Fruit fly (Drosophila melanogaster): ENCODE measurements around the gene sens-2.
A peak's percentile ranks its signal among the peaks of the same experiment; 100 is the strongest.

Gene sens-2

DNA sequence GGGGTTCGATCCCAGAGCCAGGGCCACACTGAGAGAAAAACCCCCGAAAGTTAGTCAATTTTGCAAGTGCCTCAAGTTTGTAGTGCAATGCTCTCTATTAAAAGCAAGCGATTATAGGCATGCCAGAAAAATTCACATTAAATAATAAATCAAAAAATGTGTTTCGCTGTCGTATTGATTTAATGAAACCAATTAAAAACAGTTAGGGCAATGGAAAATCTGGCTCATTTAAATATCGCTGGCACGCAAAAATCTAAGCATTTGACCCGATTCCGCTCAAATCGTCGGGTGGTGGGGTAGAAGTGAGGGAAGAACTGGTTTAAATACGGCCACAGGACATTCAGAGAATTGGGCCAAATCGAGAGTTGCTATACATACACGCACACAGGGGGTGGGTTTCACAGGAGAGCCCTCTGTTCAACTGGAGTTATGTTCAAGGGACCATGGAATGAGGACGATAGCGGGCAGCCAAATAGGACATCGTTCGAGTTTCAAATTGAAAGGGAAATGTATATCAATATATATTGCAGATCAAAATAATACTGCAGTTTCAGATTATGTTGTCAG lies 26.7 kb upstream of the sens-2 start (continued):
- no peak for TF ChIP-seq Dfd (GFP tag; optimal IDR thresholded peaks at IDR 0.05)
- TF ChIP-seq CG11398 (GFP tag; optimal IDR thresholded peaks at IDR 0.05), result no peak
- 0 out of 2 replicates have a peak, but pooled peaks have one; percentile 8 for TF ChIP-seq MBD-R2 (GFP tag; IDR thresholded peaks at IDR 0.05)
- peak; percentile 4 for TF ChIP-seq Mad (GFP tag; optimal IDR thresholded peaks at IDR 0.05)
- peak; percentile 28 for TF ChIP-seq gsb-n (tag; optimal IDR thresholded peaks at IDR 0.05)
- no peak for TF ChIP-seq corto (GFP tag; optimal IDR thresholded peaks at IDR 0.05)
- TF ChIP-seq tin (GFP tag; optimal IDR thresholded peaks at IDR 0.05), result peak; percentile 35
- TF ChIP-seq CG8388 (GFP tag; optimal IDR thresholded peaks at IDR 0.05), result no peak
- TF ChIP-seq CG13624 (GFP tag; optimal IDR thresholded peaks at IDR 0.05), result peak; percentile 24
- TF ChIP-seq D19B (GFP tag; optimal IDR thresholded peaks at IDR 0.05), result peak; percentile 2
- TF ChIP-seq CG8359 (GFP tag; optimal IDR thresholded peaks at IDR 0.05; ENCODE audit: borderline replicate concordance), result no peak
- TF ChIP-seq gcm2 (GFP tag; optimal IDR thresholded peaks at IDR 0.05), result no peak
- no peak for TF ChIP-seq mirr (GFP tag; optimal IDR thresholded peaks at IDR 0.05)
- TF ChIP-seq abd-A (tag; optimal IDR thresholded peaks at IDR 0.05), result peak; percentile 79
- no peak for TF ChIP-seq sc (optimal IDR thresholded peaks at IDR 0.05)
- TF ChIP-seq sc (GFP tag; optimal IDR thresholded peaks at IDR 0.05), result no peak
- TF ChIP-seq Sin3A (optimal IDR thresholded peaks at IDR 0.05), result no peak
- peak; percentile 38 for TF ChIP-seq ems (GFP tag; optimal IDR thresholded peaks at IDR 0.05)
- TF ChIP-seq z (GFP tag; IDR thresholded peaks at IDR 0.05), result peak; percentile 74
- peak; percentile 27 for TF ChIP-seq CG1603 (tag; optimal IDR thresholded peaks at IDR 0.05)
- TF ChIP-seq Med (GFP tag), result peak; percentile 80
- TF ChIP-seq Gug (GFP tag; IDR thresholded peaks at IDR 0.05), result peak; percentile 17; the same call in 1 of the 4 replicates
- TF ChIP-seq wek (GFP tag; optimal IDR thresholded peaks at IDR 0.05), result no peak
- peak; percentile 26; the same call in 1 of the 2 replicates for TF ChIP-seq NFAT (GFP tag; IDR thresholded peaks at IDR 0.05)
- no peak for TF ChIP-seq crp (GFP tag; optimal IDR thresholded peaks at IDR 0.05)
- TF ChIP-seq bab2 (GFP tag; optimal IDR thresholded peaks at IDR 0.05), result peak; percentile 24
- peak; percentile 47 for TF ChIP-seq slp2 (GFP tag; optimal IDR thresholded peaks at IDR 0.05)
- no peak for TF ChIP-seq CG6791 (GFP tag; IDR thresholded peaks at IDR 0.05; ENCODE audit: partially characterized antibody)
- peak; percentile 24 for TF ChIP-seq Side (GFP tag; optimal IDR thresholded peaks at IDR 0.05)
- TF ChIP-seq ken (GFP tag; IDR thresholded peaks at IDR 0.05), result no peak
- TF ChIP-seq CG3847 (GFP tag; IDR thresholded peaks at IDR 0.05), result no peak
- TF ChIP-seq toy (GFP tag; IDR thresholded peaks at IDR 0.05), result no peak
- TF ChIP-seq Ada2b (GFP tag; IDR thresholded peaks at IDR 0.05), result no peak
- TF ChIP-seq CG4707 (GFP tag; optimal IDR thresholded peaks at IDR 0.05), result peak; percentile 55
- TF ChIP-seq Oli (tag; optimal IDR thresholded peaks at IDR 0.05), result no peak
- no peak for TF ChIP-seq CG2120 (GFP tag; optimal IDR thresholded peaks at IDR 0.05)
- no peak for TF ChIP-seq Chrac-16 (GFP tag; optimal IDR thresholded peaks at IDR 0.05)
- TF ChIP-seq dysf (GFP tag; IDR thresholded peaks at IDR 0.05), result peak; percentile 41; the same call in 1 of the 3 replicates
- no peak for TF ChIP-seq Kr (GFP tag; optimal IDR thresholded peaks at IDR 0.05)
- TF ChIP-seq CG30431 (GFP tag; optimal IDR thresholded peaks at IDR 0.05), result peak; percentile 31
- TF ChIP-seq kni (GFP tag; optimal IDR thresholded peaks at IDR 0.05), result peak; percentile 72
- TF ChIP-seq CG12071 (GFP tag; optimal IDR thresholded peaks at IDR 0.05), result no peak
- no peak for TF ChIP-seq klu (GFP tag; IDR thresholded peaks at IDR 0.05)
- no peak for TF ChIP-seq al (GFP tag; IDR thresholded peaks at IDR 0.05)
- TF ChIP-seq Pdp1 (GFP tag; optimal IDR thresholded peaks at IDR 0.05), result peak in 1 of 2 experiments; percentile 33
- TF ChIP-seq CG33557 (GFP tag; optimal IDR thresholded peaks at IDR 0.05), result no peak
- no peak for TF ChIP-seq gcm (GFP tag; optimal IDR thresholded peaks at IDR 0.05)
- peak; percentile 0 for TF ChIP-seq caup (GFP tag; optimal IDR thresholded peaks at IDR 0.05; ENCODE audit: severe bottlenecking)
- no peak for TF ChIP-seq CG34422 (GFP tag; IDR thresholded peaks at IDR 0.05)
- no peak for TF ChIP-seq Hsf (GFP tag; optimal IDR thresholded peaks at IDR 0.05)
- TF ChIP-seq Jarid2 (GFP tag; optimal IDR thresholded peaks at IDR 0.05), result no peak

Data from whole organism, embryonic.